Worm (Caenorhabditis elegans) whole organism, L4/young adult: ENCODE measurements around the gene dpf-4.

Source experiments
- W03F9.2 ChIP-seq: fragments of 150-350 bp; optimal IDR thresholded peaks from 2 replicates; lab custom pipeline; 2014; ENCODE audit warnings: missing biosample characterization, missing genetic modification characterization
- dao-5 ChIP-seq: sonication (generic microtip); optimal IDR thresholded peaks from 2 replicates; lab custom pipeline; 2016; ENCODE audit warnings: missing genotype, missing genetic modification characterization, moderate library complexity, missing compliant biosample characterization
- him-1 ChIP-seq: sonication (generic microtip); optimal IDR thresholded peaks from 2 replicates; lab custom pipeline; 2016; ENCODE audit warnings: missing genotype, missing genetic modification reagents, missing genetic modification characterization, missing compliant biosample characterization

Gene dpf-4

DNA sequence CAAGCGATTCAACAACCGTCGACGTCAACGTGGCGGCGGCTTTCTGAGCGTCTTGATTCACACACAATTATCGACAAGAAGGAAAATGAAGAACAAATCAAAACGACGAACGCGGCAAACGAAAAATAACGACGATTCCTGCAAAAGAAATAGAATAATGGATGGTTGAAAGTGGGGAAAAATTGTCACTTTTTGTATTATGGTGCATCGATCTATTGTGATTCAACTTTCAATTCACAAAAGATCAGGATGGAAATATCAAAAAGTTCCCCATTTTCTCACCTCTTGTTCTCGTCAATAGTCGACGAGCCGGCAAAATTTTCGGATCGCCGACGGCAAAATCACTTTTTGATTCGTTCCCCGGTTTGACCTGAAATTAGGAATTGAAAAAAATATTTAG is 25.7 kb upstream of the dpf-4 start, which contains the start of the genes R12B2.13 and mdt-15:
Gene R12B2.13 (minus strand): TSS at position 101 of the 400 bp plus-strand sequence.
Gene mdt-15 (minus strand): TSS at position 376 of the 400 bp plus-strand sequence.
- no peak for TF ChIP-seq him-1
- TF ChIP-seq dao-5 (tag; lab: Kevin White, UChicago): no peak
- no peak for TF ChIP-seq W03F9.2

DNA sequence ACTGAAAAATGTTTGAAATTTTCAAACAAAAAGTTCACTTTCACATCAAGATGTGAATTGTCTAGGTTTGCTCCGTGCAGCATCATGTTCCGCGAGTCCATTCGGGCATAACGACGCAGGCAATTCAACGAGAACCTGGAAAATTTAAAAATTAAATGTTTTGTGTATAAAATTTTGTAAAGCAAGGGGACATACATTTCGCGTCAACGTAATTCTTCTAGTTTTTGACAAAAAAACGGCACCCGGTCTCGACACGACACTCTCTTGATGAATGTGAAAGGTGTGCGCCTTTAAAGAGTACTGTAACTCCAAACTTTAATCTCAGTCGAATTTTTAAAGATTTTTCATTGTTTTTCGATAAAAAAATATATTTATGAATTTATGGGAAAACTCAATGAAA is 25.1 kb upstream of the dpf-4 start, which contains the start of gene R12B2.6:
Gene R12B2.6 (minus strand): TSS at position 101 of the 400 bp plus-strand sequence.
- TF ChIP-seq W03F9.2 (no peak), dao-5 (tag; lab: Kevin White, UChicago) (no peak), him-1 (no peak)

DNA sequence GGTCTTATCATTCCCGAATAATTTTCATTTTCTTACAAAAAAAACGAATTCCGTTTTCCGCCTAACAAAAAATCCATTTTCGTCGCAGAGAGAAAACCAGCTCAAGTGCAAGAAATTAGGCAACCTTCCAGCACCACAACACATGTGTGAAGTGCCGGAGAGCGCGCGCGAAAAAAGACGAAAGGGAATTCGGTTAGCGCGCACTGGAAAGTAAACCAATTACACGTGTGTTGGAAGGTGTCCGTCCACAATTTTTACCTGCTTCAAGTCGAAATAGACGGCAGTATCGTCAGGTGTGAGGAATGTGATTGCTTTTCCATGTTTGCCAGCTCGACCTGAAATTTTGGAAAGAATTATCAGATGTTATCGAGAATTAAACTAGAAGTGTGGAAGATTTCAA is 24.4 kb upstream of the dpf-4 start:
- no peak for TF ChIP-seq him-1

DNA sequence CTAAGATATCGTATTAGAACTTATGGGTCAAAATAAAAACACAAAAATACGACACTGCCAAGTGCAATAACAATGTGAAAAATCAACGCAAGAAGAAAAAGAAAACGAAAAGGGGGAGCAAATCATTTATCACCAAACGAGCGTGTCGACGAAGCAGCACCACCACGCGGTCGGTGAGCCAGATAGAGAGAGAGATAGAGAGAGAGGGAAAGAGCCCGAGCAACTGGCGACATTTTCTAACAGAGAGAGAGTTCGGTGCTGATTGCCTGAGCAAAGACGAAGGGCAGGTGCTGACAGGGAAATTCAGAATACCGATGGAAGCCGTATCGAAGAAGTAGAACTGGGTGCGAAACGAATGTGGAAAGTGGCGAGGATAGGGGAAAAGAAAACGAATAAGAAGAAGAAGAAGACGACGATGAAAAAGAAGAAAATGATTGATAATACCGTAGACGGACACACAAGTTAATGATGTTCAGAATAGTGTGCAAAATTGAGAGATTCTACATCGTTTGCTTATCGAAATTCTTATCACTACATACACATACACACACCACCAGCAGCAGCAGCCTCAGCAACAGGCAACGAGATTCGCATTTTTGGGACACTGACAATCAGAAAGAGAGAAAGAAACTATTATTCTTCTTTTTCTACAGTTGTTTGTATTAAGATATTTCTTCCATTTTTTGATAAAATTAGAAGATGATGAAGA is 23.8 kb upstream of the dpf-4 start:
- TF ChIP-seq him-1 (no peak), W03F9.2 (no peak), dao-5 (tag; lab: Kevin White, UChicago) (no peak)

DNA sequence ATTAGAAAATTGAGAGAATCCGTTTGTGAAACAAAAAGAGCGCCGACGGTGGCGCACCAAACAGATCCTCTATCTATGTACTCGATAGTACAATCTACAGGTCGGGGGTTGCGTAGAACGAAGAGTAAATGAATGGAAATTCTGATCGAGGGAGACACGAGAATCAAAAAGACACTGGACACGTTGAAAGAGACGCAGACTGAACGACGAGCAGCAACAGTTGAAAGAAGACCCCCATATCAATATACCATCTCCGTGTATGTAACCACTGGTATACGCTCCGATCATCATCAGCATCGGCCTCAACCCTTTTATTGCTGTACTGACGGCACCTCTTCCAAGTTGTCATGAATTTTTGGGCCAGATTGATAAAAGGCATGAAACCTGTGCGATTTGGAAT is 22.8 kb upstream of the dpf-4 start:
- no peak for TF ChIP-seq him-1
- TF ChIP-seq dao-5 (tag; lab: Kevin White, UChicago): no peak
- TF ChIP-seq W03F9.2: no peak

DNA sequence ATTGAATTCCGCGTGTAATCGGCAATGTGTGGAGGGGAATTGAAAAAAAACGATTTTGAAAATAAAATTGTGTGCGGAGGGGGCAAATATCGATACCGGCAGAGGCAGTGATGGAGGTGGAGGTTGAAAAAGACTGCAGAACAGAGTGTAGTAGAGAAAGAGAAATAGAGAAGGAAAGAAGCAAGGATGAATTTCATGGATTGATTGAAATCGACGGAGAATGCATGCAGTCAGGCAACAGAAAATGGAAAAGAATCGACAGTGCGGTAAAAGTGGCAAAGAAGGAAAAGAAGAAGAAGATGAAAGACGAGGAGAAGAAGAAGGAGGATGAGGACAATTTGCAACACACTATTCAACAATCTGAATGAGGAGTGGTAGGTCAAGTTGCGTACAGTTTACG is 22.3 kb upstream of the dpf-4 start, which contains the start of gene W04D12.1:
Gene W04D12.1 (plus strand): TSS at position 111 of the 400 bp plus-strand sequence.
- TF ChIP-seq dao-5 (tag; lab: Kevin White, UChicago) (no peak), him-1 (no peak), W03F9.2 (no peak)

DNA sequence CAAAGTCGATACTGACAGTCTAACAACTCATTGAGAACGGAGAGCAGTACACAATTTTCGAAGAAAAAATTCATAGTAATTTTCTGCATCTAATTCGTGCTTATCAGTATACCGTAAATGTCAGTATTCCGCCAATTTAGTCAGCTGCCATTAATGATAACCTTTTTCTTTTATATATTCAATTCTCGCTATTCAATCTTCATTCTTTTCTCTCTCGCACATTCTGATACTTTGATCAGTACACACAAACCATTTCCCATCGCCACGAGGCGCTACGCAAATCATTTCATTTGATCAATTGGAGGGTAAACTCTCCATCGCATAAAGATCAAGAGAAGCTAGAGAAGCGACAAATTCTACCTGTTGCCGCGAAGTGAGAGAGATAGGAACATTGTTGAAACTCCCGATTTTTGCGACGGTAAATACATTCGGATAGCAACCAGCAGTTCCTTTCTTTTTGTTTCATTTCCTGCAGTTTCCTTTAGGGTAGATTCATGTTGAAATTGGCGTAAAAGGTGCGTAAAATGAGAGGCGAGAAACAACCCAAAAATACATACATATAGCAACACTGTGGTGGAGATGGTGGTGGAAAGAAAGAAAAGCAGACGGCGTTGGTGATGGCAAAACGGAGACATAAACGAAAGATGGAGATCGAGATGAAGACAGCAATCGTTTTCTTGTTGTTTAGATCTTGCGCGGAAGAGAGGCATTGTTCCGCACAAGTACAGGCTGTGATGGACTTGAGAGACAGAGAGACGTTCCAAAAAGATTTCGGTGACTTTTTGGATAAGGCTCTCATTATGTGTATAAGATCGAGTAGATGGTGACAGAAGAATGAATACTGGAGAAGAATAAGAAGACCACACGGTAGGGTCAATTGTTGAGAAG is 20.7 kb upstream of the dpf-4 start:
- no peak for TF ChIP-seq dao-5 (tag; lab: Kevin White, UChicago)
- no peak for TF ChIP-seq W03F9.2
- TF ChIP-seq him-1: no peak

DNA sequence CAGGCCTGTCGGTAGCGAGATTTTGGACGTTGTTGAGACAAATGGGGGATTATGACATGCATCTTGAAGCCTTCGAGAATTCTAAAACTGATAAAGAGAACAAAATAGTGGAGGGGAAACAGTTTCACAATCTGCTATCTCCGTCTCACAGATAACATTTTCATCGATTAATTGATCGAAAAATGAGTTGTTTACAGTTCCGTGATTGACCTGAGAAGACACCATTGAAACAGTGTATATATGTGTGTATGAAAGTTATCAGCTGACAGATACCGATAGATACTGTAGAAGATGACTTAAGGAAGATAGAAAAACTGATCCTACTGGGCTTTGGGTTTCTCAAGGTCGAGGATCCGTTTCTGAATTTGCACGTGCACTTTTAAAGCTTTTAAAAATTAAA is 20.0 kb upstream of the dpf-4 start:
- TF ChIP-seq W03F9.2 (no peak), him-1 (no peak), dao-5 (tag; lab: Kevin White, UChicago) (no peak)

DNA sequence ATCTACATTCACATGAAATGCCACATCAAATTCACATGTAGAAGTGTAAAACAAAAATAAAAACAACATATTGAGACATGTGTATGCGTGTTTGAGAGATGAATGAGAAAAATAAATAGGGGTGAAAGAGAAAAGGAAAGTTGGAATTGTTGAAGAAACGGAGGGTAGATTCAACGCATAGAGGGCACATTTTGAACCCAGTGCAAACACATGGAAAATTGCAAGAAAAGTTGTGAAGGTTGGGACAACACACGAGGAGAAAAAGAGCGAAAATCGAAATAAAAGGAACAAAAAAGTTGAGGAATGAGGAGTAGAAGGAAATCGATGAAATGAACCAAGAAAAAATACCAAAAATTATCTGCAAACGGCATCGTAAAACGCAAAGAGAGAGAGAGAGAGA is 19.5 kb upstream of the dpf-4 start:
- TF ChIP-seq dao-5 (tag; lab: Kevin White, UChicago): no peak
- no peak for TF ChIP-seq him-1
- no peak for TF ChIP-seq W03F9.2

DNA sequence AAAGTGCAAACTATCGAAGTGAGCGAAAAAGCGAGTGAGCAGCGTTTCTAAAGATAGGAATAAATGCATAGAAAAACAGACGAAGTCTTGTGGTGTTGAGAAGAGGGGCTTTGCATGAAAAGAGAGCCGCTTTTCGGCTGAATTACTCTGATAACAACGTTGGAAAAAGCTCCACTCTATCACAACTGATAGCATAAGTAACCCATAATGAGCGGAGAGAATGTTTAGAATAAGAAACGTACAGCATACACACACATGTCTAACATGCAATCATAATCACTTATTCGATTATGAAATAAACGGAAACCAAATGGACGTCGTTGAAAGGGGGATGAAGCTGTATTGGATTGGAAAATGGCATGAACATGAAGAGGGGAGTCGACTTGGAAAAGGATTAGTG is 18.8 kb upstream of the dpf-4 start:
- TF ChIP-seq him-1 (no peak), dao-5 (tag; lab: Kevin White, UChicago) (no peak), W03F9.2 (no peak)

DNA sequence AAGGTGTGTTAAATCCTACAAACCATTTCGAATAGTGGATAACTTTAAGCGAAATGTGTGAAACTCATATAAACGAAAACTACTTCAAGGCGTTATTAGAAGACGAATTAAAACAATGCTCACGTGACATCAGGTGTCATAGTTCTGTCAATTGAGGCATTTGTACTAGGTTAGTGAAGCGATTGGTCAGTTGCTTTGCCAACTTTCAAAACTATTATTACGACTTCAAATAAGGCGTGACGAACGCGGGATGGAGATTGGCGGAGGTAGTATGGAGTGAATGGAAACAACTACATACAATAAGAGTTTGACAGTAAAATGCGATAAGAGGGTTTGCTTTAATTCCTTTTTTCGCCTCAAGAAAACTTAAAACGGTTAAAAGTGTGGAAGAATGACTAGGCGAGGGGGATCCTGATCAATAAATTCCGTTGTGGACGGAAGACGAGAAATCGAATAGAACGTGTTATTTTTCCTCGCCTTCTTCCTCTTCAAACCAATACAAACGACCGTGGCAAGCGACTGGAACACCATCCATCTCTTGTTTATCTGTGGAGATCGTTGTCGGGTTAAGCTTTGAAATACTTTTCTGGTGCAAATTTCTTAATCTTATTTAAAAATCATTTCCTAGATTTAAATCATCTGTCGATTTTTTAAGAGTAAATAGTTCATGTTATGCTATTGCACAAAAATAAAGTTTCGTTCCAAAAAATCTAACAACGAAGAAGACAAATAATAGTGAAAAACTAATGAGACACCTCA is 18.1 kb upstream of the dpf-4 start:
- TF ChIP-seq W03F9.2 (no peak), dao-5 (tag; lab: Kevin White, UChicago) (no peak), him-1 (no peak)

DNA sequence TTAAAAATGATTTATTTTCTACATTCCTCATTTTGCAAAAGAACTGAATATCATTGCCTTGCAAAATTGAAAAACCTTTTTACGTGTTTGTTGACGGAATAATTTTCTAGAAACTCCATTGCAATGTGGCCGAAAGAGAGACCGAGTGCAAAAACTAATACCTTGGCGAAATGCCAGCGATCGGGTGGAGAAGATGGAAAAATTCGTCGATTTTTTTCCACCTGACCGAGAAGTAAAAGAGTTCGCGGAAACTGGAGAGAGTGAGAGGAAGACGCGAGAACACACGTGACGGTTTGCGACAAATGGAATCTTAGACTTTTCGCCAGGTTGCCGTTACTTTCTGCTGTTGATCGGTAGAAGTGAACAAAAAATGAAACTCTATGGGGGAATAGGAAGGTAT is 17.4 kb upstream of the dpf-4 start:
- TF ChIP-seq W03F9.2 (no peak), him-1 (no peak), dao-5 (tag; lab: Kevin White, UChicago) (no peak)

DNA sequence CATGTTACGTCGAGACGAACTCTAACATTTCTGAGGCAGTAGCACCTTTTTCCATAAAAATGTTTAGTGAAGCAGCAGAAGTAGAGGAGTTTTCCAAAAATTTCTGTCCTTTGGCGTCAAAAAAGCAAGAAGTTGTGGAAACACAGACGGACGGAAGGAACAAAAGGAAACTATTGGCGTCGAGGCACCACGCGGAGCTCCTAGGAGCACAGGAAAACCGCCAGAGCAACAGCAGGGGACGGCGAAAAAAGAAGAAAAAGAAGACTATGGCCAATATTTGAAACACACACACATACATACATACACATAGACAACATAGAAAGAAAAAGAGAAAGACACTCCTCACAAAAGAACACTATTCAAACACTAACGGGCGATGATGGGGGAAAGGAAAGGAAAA is 16.2 kb upstream of the dpf-4 start:
- no peak for TF ChIP-seq W03F9.2
- TF ChIP-seq dao-5 (tag; lab: Kevin White, UChicago): no peak
- TF ChIP-seq him-1: no peak

DNA sequence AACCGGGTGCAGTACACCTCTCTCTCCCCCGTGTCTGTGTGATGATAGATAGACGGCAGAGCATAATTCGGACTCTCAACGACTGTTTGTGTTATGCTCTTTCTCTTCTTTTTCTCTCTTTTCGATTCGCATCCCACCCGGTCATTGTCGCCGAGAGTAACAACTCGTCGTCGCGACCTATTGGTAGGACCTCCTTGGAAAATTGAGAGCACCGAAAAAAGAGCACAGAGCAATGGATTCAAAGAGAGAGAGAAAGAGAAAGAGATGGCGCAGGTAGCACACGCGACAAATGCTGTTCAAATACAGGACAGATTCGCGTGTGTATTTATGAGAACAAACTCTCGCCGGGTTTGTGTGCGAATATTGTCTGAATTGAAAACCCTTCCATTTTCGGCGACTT is 15.4 kb upstream of the dpf-4 start:
- TF ChIP-seq him-1: no peak
- TF ChIP-seq W03F9.2: no peak
- TF ChIP-seq dao-5 (tag; lab: Kevin White, UChicago): no peak
